Worm (Caenorhabditis elegans) whole organism, L2 larva: ENCODE data around the gene T22B7.7.

Source experiments
- ama-1 ChIP-seq: fragments of 150-350 bp; optimal IDR thresholded peaks from 2 replicates; lab custom pipeline; 2018; ENCODE audit warnings: inconsistent platforms
- ceh-82 ChIP-seq: fragments of 150-350 bp; optimal IDR thresholded peaks from 2 replicates; lab custom pipeline; 2014; ENCODE audit warnings: missing biosample characterization, missing genetic modification characterization
- unc-62 ChIP-seq: fragments of 150-350 bp; optimal IDR thresholded peaks from 2 replicates; lab custom pipeline; 2014; ENCODE audit warnings: missing biosample characterization, missing genetic modification reagents, missing genetic modification characterization

ce11 chrX:5697208-5697607 is 43.3 kb upstream of the T22B7.7 start, which contains the start of gene W01C8.5:
- TF ChIP-seq ceh-82 (tag; lab: Kevin White, UChicago), result no peak
- TF ChIP-seq ama-1 (lab: Kevin White, UChicago), result no peak
- TF ChIP-seq unc-62 (GFP tag; lab: Kevin White, UChicago), result no peak
